ENCODE assay signal across 3 worm cellular contexts in genomic region chrX:13046324-13046723, ce11.
TF ChIP-seq lines count a peak whose summit lies in the region.
"Not testable (repeated sequence)": the region's sequence is repeated elsewhere in the genome, so short reads cannot be mapped to it uniquely, and the experiment has no call there.

No protein-coding gene starts in this region.

TF ChIP-seq in whole organism, L1 larva, 84 proteins besides CTCF, POLR2A, EP300 and RAD21 (continued from another document and continues in another):
- peak; percentile 84 for TF ChIP-seq grh-1 (GFP tag; IDR thresholded peaks at IDR 0.05; lab: Robert Waterston, UW)
- peak; percentile 96 for TF ChIP-seq nhr-19 (GFP tag; conservative IDR thresholded peaks at IDR 0.05; lab: Robert Waterston, UW)
- TF ChIP-seq lin-39 (tag; optimal IDR thresholded peaks at IDR 0.05; lab: Kevin White, UChicago), result peak; percentile 49
- peak; percentile 81 for TF ChIP-seq elt-2 (tag; optimal IDR thresholded peaks at IDR 0.05; lab: Kevin White, UChicago)
- TF ChIP-seq unc-130 (tag; optimal IDR thresholded peaks at IDR 0.05; lab: Kevin White, UChicago), result peak; percentile 80
- TF ChIP-seq nhr-90 (tag; optimal IDR thresholded peaks at IDR 0.05; lab: Kevin White, UChicago; ENCODE audit: poor library complexity), result peak; percentile 92
- TF ChIP-seq ceh-63 (GFP tag; optimal IDR thresholded peaks at IDR 0.05; lab: Kevin White, UChicago), result peak; percentile 67
- TF ChIP-seq lin-13 (GFP tag; optimal IDR thresholded peaks at IDR 0.05; lab: Kevin White, UChicago), result peak; percentile 68
- peak; percentile 13 for TF ChIP-seq zag-1 (tag; optimal IDR thresholded peaks at IDR 0.05; lab: Kevin White, UChicago)
- peak; percentile 82 for TF ChIP-seq rnt-1 (tag; optimal IDR thresholded peaks at IDR 0.05; lab: Kevin White, UChicago)
- peak; percentile 76 for TF ChIP-seq zip-4 (GFP tag; optimal IDR thresholded peaks at IDR 0.05; lab: Kevin White, UChicago)
- peak; percentile 77 for TF ChIP-seq isw-1 (GFP tag; IDR thresholded peaks at IDR 0.05; lab: Robert Waterston, UW)
- peak; percentile 58 for TF ChIP-seq efl-3 (GFP tag; optimal IDR thresholded peaks at IDR 0.05; lab: Kevin White, UChicago)
- TF ChIP-seq jun-1 (tag; optimal IDR thresholded peaks at IDR 0.05; lab: Kevin White, UChicago), result peak; percentile 87
- TF ChIP-seq nhr-76 (tag; optimal IDR thresholded peaks at IDR 0.05; lab: Kevin White, UChicago), result peak; percentile 52
- TF ChIP-seq xbp-1 (tag; optimal IDR thresholded peaks at IDR 0.05; lab: Kevin White, UChicago), result peak; percentile 84
- peak; percentile 90 for TF ChIP-seq aly-2 (tag; optimal IDR thresholded peaks at IDR 0.05; lab: Kevin White, UChicago)
- peak; percentile 55 for TF ChIP-seq fos-1 (tag; optimal IDR thresholded peaks at IDR 0.05; lab: Kevin White, UChicago)
- TF ChIP-seq fkh-10 (GFP tag; optimal IDR thresholded peaks at IDR 0.05; lab: Kevin White, UChicago), result peak; percentile 90
- TF ChIP-seq sox-4 (tag; optimal IDR thresholded peaks at IDR 0.05; lab: Kevin White, UChicago), result peak; percentile 77
- TF ChIP-seq nhr-20 (tag; optimal IDR thresholded peaks at IDR 0.05; lab: Kevin White, UChicago), result peak; percentile 94
- TF ChIP-seq ceh-82 (tag; optimal IDR thresholded peaks at IDR 0.05; lab: Kevin White, UChicago), result peak; percentile 79 to 90 (median 86)
- TF ChIP-seq nhr-237 (tag; optimal IDR thresholded peaks at IDR 0.05; lab: Kevin White, UChicago), result peak; percentile 12
- peak; percentile 86 for TF ChIP-seq irx-1 (tag; optimal IDR thresholded peaks at IDR 0.05; lab: Kevin White, UChicago)
- TF ChIP-seq lir-3 (tag; optimal IDR thresholded peaks at IDR 0.05; lab: Kevin White, UChicago; ENCODE audit: poor library complexity), result peak; percentile 71
- TF ChIP-seq snpc-4 (tag; optimal IDR thresholded peaks at IDR 0.05; lab: Kevin White, UChicago), result peak; percentile 56
- TF ChIP-seq lin-14 (GFP tag; optimal IDR thresholded peaks at IDR 0.05; lab: Kevin White, UChicago), result peak; percentile 88
- TF ChIP-seq ceh-88 (GFP tag; IDR thresholded peaks at IDR 0.05; lab: Robert Waterston, UW), result peak; percentile 86
- peak; percentile 82 for TF ChIP-seq hpl-2 (GFP tag; optimal IDR thresholded peaks at IDR 0.05; lab: Kevin White, UChicago)
- peak in 1 of 2 experiments; percentile 81 for TF ChIP-seq ztf-11 (tag; optimal IDR thresholded peaks at IDR 0.05; lab: Kevin White, UChicago)
- TF ChIP-seq efl-1 (optimal IDR thresholded peaks at IDR 0.05; lab: Kevin White, UChicago), result peak; percentile 49 to 55
- TF ChIP-seq efl-1 (GFP tag; optimal IDR thresholded peaks at IDR 0.05 in 1 of 2; lab: Kevin White, UChicago), result peak; percentile 18 to 95
- TF ChIP-seq nhr-71 (tag; optimal IDR thresholded peaks at IDR 0.05; lab: Kevin White, UChicago), result peak; percentile 94
- TF ChIP-seq unc-98 (GFP tag; IDR thresholded peaks at IDR 0.05; lab: Robert Waterston, UW), result peak; percentile 46
- peak; percentile 56 for TF ChIP-seq skn-1 (tag; optimal IDR thresholded peaks at IDR 0.05; lab: Kevin White, UChicago)
- peak; percentile 96 for TF ChIP-seq snu-23 (GFP tag; optimal IDR thresholded peaks at IDR 0.05; lab: Kevin White, UChicago)
- TF ChIP-seq nhr-85 (tag; lab: Kevin White, UChicago), result peak; percentile 83
- peak; percentile 96 for TF ChIP-seq ceh-8 (GFP tag; optimal IDR thresholded peaks at IDR 0.05; lab: Kevin White, UChicago)
- TF ChIP-seq mab-9 (GFP tag; IDR thresholded peaks at IDR 0.05; lab: Robert Waterston, UW), result peak; percentile 87
- peak; percentile 90 for TF ChIP-seq tbx-2 (tag; optimal IDR thresholded peaks at IDR 0.05; lab: Kevin White, UChicago)
- TF ChIP-seq unc-86 (tag; optimal IDR thresholded peaks at IDR 0.05; lab: Kevin White, UChicago), result peak; percentile 86
- peak in 1 of 2 experiments; percentile 81 for TF ChIP-seq mdl-1 (tag; optimal IDR thresholded peaks at IDR 0.05; lab: Kevin White, UChicago)
- peak; percentile 94 for TF ChIP-seq swsn-7 (tag; optimal IDR thresholded peaks at IDR 0.05; lab: Kevin White, UChicago)

TF ChIP-seq in whole organism, L3 larva, 47 proteins besides CTCF, POLR2A, EP300 and RAD21 (continued from another document):
- TF ChIP-seq unc-62 (GFP tag; optimal IDR thresholded peaks at IDR 0.05; lab: Kevin White, UChicago), result peak; percentile 61
- peak; percentile 78 for TF ChIP-seq lin-39 (tag; optimal IDR thresholded peaks at IDR 0.05; lab: Kevin White, UChicago)
- TF ChIP-seq ztf-4 (tag; optimal IDR thresholded peaks at IDR 0.05; lab: Kevin White, UChicago), result peak; percentile 46
- peak; percentile 67 for TF ChIP-seq R02D3.7 (tag; optimal IDR thresholded peaks at IDR 0.05; lab: Kevin White, UChicago)
- peak; percentile 68 for TF ChIP-seq pha-4 (tag; optimal IDR thresholded peaks at IDR 0.05; lab: Kevin White, UChicago)
- peak; percentile 51 for TF ChIP-seq pqm-1 (tag; optimal IDR thresholded peaks at IDR 0.05; lab: Kevin White, UChicago)
- peak; percentile 93 for TF ChIP-seq hmg-11 (tag; optimal IDR thresholded peaks at IDR 0.05; lab: Kevin White, UChicago)
- TF ChIP-seq nhr-43 (tag; optimal IDR thresholded peaks at IDR 0.05; lab: Kevin White, UChicago; ENCODE audit: poor library complexity, severe bottlenecking), result peak; percentile 82
TF ChIP-seq in whole organism, L3 larva: peak in this region for 26; not testable (repeated sequence) for 21.

TF ChIP-seq in whole organism, young adult, 124 proteins besides CTCF, POLR2A, EP300 and RAD21 (continued from another document):
- TF ChIP-seq mcd-1 (GFP tag; IDR thresholded peaks at IDR 0.05; lab: Robert Waterston, UW), result peak; percentile 82
- TF ChIP-seq ztf-6 (GFP tag; IDR thresholded peaks at IDR 0.05; lab: Robert Waterston, UW), result peak; percentile 9; the same call in 1 of the 2 replicates
- peak; percentile 89 for TF ChIP-seq hmg-20 (GFP tag; IDR thresholded peaks at IDR 0.05; lab: Robert Waterston, UW)
- TF ChIP-seq lin-35 (GFP tag; optimal IDR thresholded peaks at IDR 0.05; lab: Kevin White, UChicago), result peak in 1 of 3 experiments; percentile 72
- TF ChIP-seq ztf-25 (GFP tag; IDR thresholded peaks at IDR 0.05; lab: Robert Waterston, UW), result peak; percentile 93
- TF ChIP-seq gei-17 (GFP tag; optimal IDR thresholded peaks at IDR 0.05; lab: Kevin White, UChicago), result peak; percentile 84
- peak; percentile 96 for TF ChIP-seq dox-1 (GFP tag; IDR thresholded peaks at IDR 0.05; lab: Robert Waterston, UW)
- TF ChIP-seq madf-10 (tag; optimal IDR thresholded peaks at IDR 0.05; lab: Kevin White, UChicago), result peak; percentile 87
- TF ChIP-seq hsf-1 (GFP tag; IDR thresholded peaks at IDR 0.05; lab: Robert Waterston, UW), result peak; percentile 62; the same call in 1 of the 2 replicates
- peak; percentile 75 for TF ChIP-seq F23B12.7 (tag; optimal IDR thresholded peaks at IDR 0.05; lab: Kevin White, UChicago; ENCODE audit: insufficient read depth)
- 0 out of 2 replicates have a peak, but pooled peaks have one; percentile 62 for TF ChIP-seq madf-3 (GFP tag; IDR thresholded peaks at IDR 0.05; lab: Robert Waterston, UW)
- peak; percentile 51 for TF ChIP-seq lir-1 (GFP tag; conservative IDR thresholded peaks at IDR 0.05; lab: Robert Waterston, UW)
- 0 out of 2 replicates have a peak, but pooled peaks have one; percentile 74 for TF ChIP-seq nhr-120 (GFP tag; IDR thresholded peaks at IDR 0.05; lab: Robert Waterston, UW)
- TF ChIP-seq athp-1 (tag; optimal IDR thresholded peaks at IDR 0.05; lab: Kevin White, UChicago), result peak; percentile 75
- TF ChIP-seq ama-1 (optimal IDR thresholded peaks at IDR 0.05; lab: Kevin White, UChicago); cebp-1 (tag; optimal IDR thresholded peaks at IDR 0.05; lab: Kevin White, UChicago): not testable (repeated sequence)
- TF ChIP-seq ama-1 (GFP tag; optimal IDR thresholded peaks at IDR 0.05; lab: Kevin White, UChicago), result peak; percentile 78 to 89
- TF ChIP-seq atf-7 (tag; optimal IDR thresholded peaks at IDR 0.05; lab: Kevin White, UChicago), result peak; percentile 74
- peak; percentile 60 for TF ChIP-seq tbx-9 (tag; optimal IDR thresholded peaks at IDR 0.05; lab: Kevin White, UChicago; ENCODE audit: borderline replicate concordance)
- peak; percentile 85 for TF ChIP-seq snpc-4 (GFP tag; optimal IDR thresholded peaks at IDR 0.05; lab: Kevin White, UChicago)
- peak in 3 of 4 experiments; percentile 77 to 83 (median 82) for TF ChIP-seq snpc-4 (tag; optimal IDR thresholded peaks at IDR 0.05; lab: Kevin White, UChicago)
- peak; percentile 55; the same call in 1 of the 2 replicates for TF ChIP-seq C17E4.6 (GFP tag; IDR thresholded peaks at IDR 0.05; lab: Robert Waterston, UW)
- TF ChIP-seq nhr-27 (tag; optimal IDR thresholded peaks at IDR 0.05; lab: Kevin White, UChicago), result peak; percentile 85
- TF ChIP-seq C06A6.2 (GFP tag; conservative IDR thresholded peaks at IDR 0.05; lab: Robert Waterston, UW), result peak; percentile 74
- peak; percentile 82 for TF ChIP-seq akir-1 (GFP tag; optimal IDR thresholded peaks at IDR 0.05; lab: Kevin White, UChicago)
- peak; percentile 80 for TF ChIP-seq ztf-18 (tag; optimal IDR thresholded peaks at IDR 0.05; lab: Kevin White, UChicago)
- peak; percentile 76 for TF ChIP-seq cebp-1 (GFP tag; IDR thresholded peaks at IDR 0.05; lab: Robert Waterston, UW)
- TF ChIP-seq B0035.1 (tag; optimal IDR thresholded peaks at IDR 0.05; lab: Kevin White, UChicago), result peak; percentile 88
- TF ChIP-seq F49E8.2 (tag; optimal IDR thresholded peaks at IDR 0.05; lab: Kevin White, UChicago; ENCODE audit: insufficient read depth), result peak; percentile 66
- peak; percentile 100 for TF ChIP-seq tbp1 (GFP tag; optimal IDR thresholded peaks at IDR 0.05; lab: Kevin White, UChicago)
- peak; percentile 93 for TF ChIP-seq him-1 (tag; optimal IDR thresholded peaks at IDR 0.05; lab: Kevin White, UChicago)
- peak; percentile 23; the same call in 1 of the 2 replicates for TF ChIP-seq madf-8 (GFP tag; conservative IDR thresholded peaks at IDR 0.05; lab: Robert Waterston, UW)
- peak; percentile 79 for TF ChIP-seq Y79H2A.3 (GFP tag; conservative IDR thresholded peaks at IDR 0.05; lab: Robert Waterston, UW)
- TF ChIP-seq mes-4 (tag; optimal IDR thresholded peaks at IDR 0.05; lab: Kevin White, UChicago), result peak; percentile 48
- peak; percentile 100 for TF ChIP-seq B0261.1 (tag; optimal IDR thresholded peaks at IDR 0.05; lab: Kevin White, UChicago)
- peak; percentile 96 for TF ChIP-seq nfyb-1 (GFP tag; IDR thresholded peaks at IDR 0.05; lab: Robert Waterston, UW)
- peak; percentile 88 for TF ChIP-seq ztf-26 (tag; optimal IDR thresholded peaks at IDR 0.05; lab: Kevin White, UChicago)
- peak; percentile 86 for TF ChIP-seq lsy-27 (tag; optimal IDR thresholded peaks at IDR 0.05; lab: Kevin White, UChicago; ENCODE audit: borderline replicate concordance, insufficient read depth)
- peak; percentile 9 for TF ChIP-seq ztf-3 (GFP tag; optimal IDR thresholded peaks at IDR 0.05; lab: Kevin White, UChicago)
- TF ChIP-seq snpc-1.3 (tag; optimal IDR thresholded peaks at IDR 0.05; lab: Kevin White, UChicago; ENCODE audit: insufficient read depth), result peak; percentile 84
- peak; percentile 68 for TF ChIP-seq let-526 (GFP tag; IDR thresholded peaks at IDR 0.05; lab: Robert Waterston, UW)
- peak; percentile 85 for TF ChIP-seq die-1 (tag; optimal IDR thresholded peaks at IDR 0.05; lab: Kevin White, UChicago)
- TF ChIP-seq ceh-79 (tag; optimal IDR thresholded peaks at IDR 0.05; lab: Kevin White, UChicago), result peak; percentile 54
- peak; percentile 93 for TF ChIP-seq repo-1 (tag; optimal IDR thresholded peaks at IDR 0.05; lab: Kevin White, UChicago)
- peak; percentile 83 for TF ChIP-seq mxl-1 (tag; optimal IDR thresholded peaks at IDR 0.05; lab: Kevin White, UChicago)
- peak; percentile 96 for TF ChIP-seq hmg-1.2 (GFP tag; IDR thresholded peaks at IDR 0.05; lab: Robert Waterston, UW)
- peak; percentile 55 for TF ChIP-seq unc-130 (GFP tag; optimal IDR thresholded peaks at IDR 0.05; lab: Kevin White, UChicago)
- peak; percentile 84 for TF ChIP-seq fkh-3 (tag; optimal IDR thresholded peaks at IDR 0.05; lab: Kevin White, UChicago)
- TF ChIP-seq F57C9.4 (tag; optimal IDR thresholded peaks at IDR 0.05; lab: Kevin White, UChicago), result peak; percentile 63
- peak; percentile 53; the same call in 1 of the 2 replicates for TF ChIP-seq attf-3 (GFP tag; conservative IDR thresholded peaks at IDR 0.05; lab: Robert Waterston, UW)
- peak; percentile 95 for TF ChIP-seq F52B5.7 (tag; optimal IDR thresholded peaks at IDR 0.05; lab: Kevin White, UChicago)
- 0 out of 2 replicates have a peak, but pooled peaks have one; percentile 86 for TF ChIP-seq aptf-3 (GFP tag; IDR thresholded peaks at IDR 0.05; lab: Robert Waterston, UW)
- peak; percentile 66 for TF ChIP-seq tlf-1 (GFP tag; optimal IDR thresholded peaks at IDR 0.05; lab: Kevin White, UChicago)
- peak; percentile 79; the same call in 1 of the 2 replicates for TF ChIP-seq egl-18 (GFP tag; IDR thresholded peaks at IDR 0.05; lab: Robert Waterston, UW)
- peak; percentile 66 to 70 for TF ChIP-seq let-607 (tag; optimal IDR thresholded peaks at IDR 0.05; lab: Kevin White, UChicago)
- peak; percentile 90 for TF ChIP-seq snpc-3.4 (tag; optimal IDR thresholded peaks at IDR 0.05; lab: Kevin White, UChicago)
- peak; percentile 82; the same call in 1 of the 2 replicates for TF ChIP-seq bed-1 (GFP tag; IDR thresholded peaks at IDR 0.05; lab: Robert Waterston, UW)
- TF ChIP-seq hrde-1 (tag; optimal IDR thresholded peaks at IDR 0.05; lab: Kevin White, UChicago; ENCODE audit: borderline replicate concordance), result peak; percentile 82
- peak; percentile 96 for TF ChIP-seq lin-26 (GFP tag; IDR thresholded peaks at IDR 0.05; lab: Robert Waterston, UW)
- TF ChIP-seq sptf-2 (GFP tag; optimal IDR thresholded peaks at IDR 0.05; lab: Kevin White, UChicago), result peak; percentile 50
- TF ChIP-seq ztf-28 (GFP tag; IDR thresholded peaks at IDR 0.05; lab: Robert Waterston, UW), result peak; percentile 86
- peak; percentile 58 for TF ChIP-seq F57A8.1 (GFP tag; optimal IDR thresholded peaks at IDR 0.05; lab: Kevin White, UChicago)
- peak; percentile 76 for TF ChIP-seq K12H6.12 (tag; optimal IDR thresholded peaks at IDR 0.05; lab: Kevin White, UChicago)
- TF ChIP-seq sea-2 (GFP tag; IDR thresholded peaks at IDR 0.05; lab: Robert Waterston, UW), result peak; percentile 80; the same call in 1 of the 2 replicates
- peak; percentile 37 for TF ChIP-seq nhr-80 (tag; optimal IDR thresholded peaks at IDR 0.05; lab: Kevin White, UChicago)
- TF ChIP-seq T07F8.4 (tag; optimal IDR thresholded peaks at IDR 0.05; lab: Kevin White, UChicago), result peak; percentile 79
- TF ChIP-seq Y53G8AR.9 (GFP tag; conservative IDR thresholded peaks at IDR 0.05; lab: Robert Waterston, UW), result peak; percentile 90
